Worm (Caenorhabditis elegans): ENCODE data around the gene Y37E11AL.2.

DNA sequence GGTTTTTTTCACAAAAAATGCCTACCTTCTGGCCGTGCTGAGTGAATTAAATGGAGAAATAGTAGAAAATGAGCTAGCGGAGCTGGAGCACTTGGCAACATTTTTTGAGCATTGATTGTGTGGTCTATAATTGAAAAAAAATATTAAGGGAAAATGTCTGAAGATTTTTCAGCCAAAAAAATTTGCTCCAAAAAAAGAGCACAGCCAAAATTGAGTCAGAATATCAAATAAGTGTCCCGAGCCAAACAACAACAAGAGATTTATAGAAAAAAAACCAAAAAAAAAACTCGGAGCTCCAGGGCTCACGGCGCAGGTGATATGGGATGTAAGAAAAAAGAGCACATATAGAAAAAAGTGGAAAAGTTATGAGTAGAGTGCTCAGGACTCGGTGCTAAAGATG, 29.7 kb upstream of the Y37E11AL.2 start, which contains the start of gene fmil-1:
- TF ChIP-seq elt-3 (tag; optimal IDR thresholded peaks at IDR 0.05) = no peak
- TF ChIP-seq unc-30 (tag; optimal IDR thresholded peaks at IDR 0.05) = no peak
- no peak for TF ChIP-seq lin-35 (GFP tag; optimal IDR thresholded peaks at IDR 0.05)
- no peak for TF ChIP-seq nhr-76 (tag; optimal IDR thresholded peaks at IDR 0.05)
- TF ChIP-seq snpc-4 (tag; optimal IDR thresholded peaks at IDR 0.05) = no peak
- TF ChIP-seq alr-1 (tag; optimal IDR thresholded peaks at IDR 0.05; ENCODE audit: borderline replicate concordance) = no peak
- no peak for TF ChIP-seq mep-1 (tag; optimal IDR thresholded peaks at IDR 0.05)
- no peak for TF ChIP-seq rnt-1 (tag; optimal IDR thresholded peaks at IDR 0.05)
- no peak for TF ChIP-seq hlh-4 (tag; optimal IDR thresholded peaks at IDR 0.05)
- no peak for TF ChIP-seq nhr-12 (tag; optimal IDR thresholded peaks at IDR 0.05)
- TF ChIP-seq unc-130 (tag; optimal IDR thresholded peaks at IDR 0.05) = no peak
- TF ChIP-seq ama-1 (optimal IDR thresholded peaks at IDR 0.05) = no peak
- TF ChIP-seq nhr-237 (tag; optimal IDR thresholded peaks at IDR 0.05) = no peak
